Worm (Caenorhabditis elegans) whole organism, mixed stage, embryonic: Measurements from ENCODE around the gene efn-4.

ENCODE experiments used
- bed-3 ChIP-seq: fragments of 200-800 bp; sonication (Bioruptor generic); optimal IDR thresholded peaks from 3 replicates; lab custom pipeline; 2018; ENCODE audit warnings: mild to moderate bottlenecking, missing genetic modification characterization, moderate library complexity, missing compliant biosample characterization
- ceh-39 ChIP-seq: fragments of 150-350 bp; optimal IDR thresholded peaks from 2 replicates; lab custom pipeline; 2014; ENCODE audit warnings: missing biosample characterization, missing genetic modification characterization
- ceh-83 ChIP-seq: fragments of 200-800 bp; sonication (Bioruptor generic); optimal IDR thresholded peaks from 2 replicates; lab custom pipeline; 2018; ENCODE audit warnings: mild to moderate bottlenecking, missing genetic modification characterization, missing compliant biosample characterization
- ces-1 ChIP-seq: fragments of 150-350 bp; optimal IDR thresholded peaks from 2 replicates; lab custom pipeline; 2014; ENCODE audit warnings: missing biosample characterization, missing genetic modification reagents, missing genetic modification characterization
- elt-1 ChIP-seq: sonication (generic microtip); optimal IDR thresholded peaks from 2 replicates; lab custom pipeline; 2017; ENCODE audit warnings: missing genetic modification characterization, mild to moderate bottlenecking, missing compliant biosample characterization, antibody characterized with exemption, moderate library complexity, borderline replicate concordance; ENCODE audit not compliant: insufficient read depth
- elt-3 ChIP-seq: fragments of 150-350 bp; optimal IDR thresholded peaks from 2 replicates; lab custom pipeline; 2014; ENCODE audit warnings: missing biosample characterization, missing genetic modification characterization
- lin-13 ChIP-seq: fragments of 150-350 bp; optimal IDR thresholded peaks from 2 replicates; lab custom pipeline; 2014; ENCODE audit warnings: missing biosample characterization, missing genetic modification characterization
- lsy-2 ChIP-seq: fragments of 150-350 bp; optimal IDR thresholded peaks from 2 replicates; lab custom pipeline; 2014; ENCODE audit warnings: missing biosample characterization, missing genetic modification characterization
- mab-5 ChIP-seq: fragments of 150-350 bp; optimal IDR thresholded peaks from 2 replicates; lab custom pipeline; 2014; ENCODE audit warnings: missing biosample characterization, missing genetic modification characterization
- nhr-237 ChIP-seq: fragments of 150-350 bp; optimal IDR thresholded peaks from 2 replicates; lab custom pipeline; 2014; ENCODE audit warnings: missing biosample characterization, missing genetic modification characterization
- nhr-76 ChIP-seq: sonication (generic microtip); optimal IDR thresholded peaks from 2 replicates; lab custom pipeline; 2017; ENCODE audit warnings: missing biosample characterization, missing genetic modification characterization
- snpc-4 ChIP-seq: fragments of 150-350 bp; optimal IDR thresholded peaks from 2 replicates; lab custom pipeline; 2014; ENCODE audit warnings: missing biosample characterization, missing genetic modification characterization
- unc-62 ChIP-seq: fragments of 150-350 bp; optimal IDR thresholded peaks from 2 replicates; lab custom pipeline; 2014; ENCODE audit warnings: missing biosample characterization, missing genetic modification reagents, missing genetic modification characterization
- ztf-11 ChIP-seq: fragments of 150-350 bp; optimal IDR thresholded peaks from 2 replicates; lab custom pipeline; 2014; ENCODE audit warnings: missing biosample characterization, missing genetic modification characterization

DNA sequence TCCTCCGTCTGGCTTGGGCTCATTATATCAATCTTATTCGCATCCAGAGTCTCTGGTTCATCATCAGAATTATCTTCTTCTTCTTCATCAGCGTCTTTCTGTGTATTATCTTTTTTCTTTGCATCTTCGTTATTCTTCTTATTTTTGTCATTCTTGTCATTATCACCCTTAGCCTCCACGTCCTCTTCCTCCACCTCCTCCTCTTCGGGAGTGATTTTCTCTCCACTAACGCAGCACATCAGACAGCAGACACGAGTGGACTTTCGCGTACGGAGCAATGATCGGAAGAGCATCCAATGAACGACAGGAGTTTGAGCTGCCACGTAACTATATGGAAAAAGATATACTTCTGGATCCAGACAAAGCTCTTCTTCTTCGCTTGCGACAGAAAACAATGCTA is 25.0 kb downstream of the efn-4 start:
- no peak for TF ChIP-seq ztf-11
- TF ChIP-seq ces-1 (GFP tag; lab: Kevin White, UChicago): no peak
- no peak for TF ChIP-seq nhr-76 (tag; lab: Kevin White, UChicago)
- TF ChIP-seq unc-62 (GFP tag; lab: Kevin White, UChicago): no peak
- TF ChIP-seq ceh-39 (tag; lab: Kevin White, UChicago): no peak
- no peak for TF ChIP-seq ceh-83 (GFP tag; lab: Kevin White, UChicago)
- TF ChIP-seq elt-1: no peak
- TF ChIP-seq elt-3 (tag; lab: Kevin White, UChicago): no peak
- TF ChIP-seq nhr-237 (tag; lab: Kevin White, UChicago): no peak
- TF ChIP-seq mab-5 (tag; lab: Kevin White, UChicago): no peak
- no peak for TF ChIP-seq lsy-2 (tag; lab: Kevin White, UChicago)
- TF ChIP-seq bed-3 (GFP tag; lab: Kevin White, UChicago): no peak
- TF ChIP-seq lin-13 (tag; lab: Kevin White, UChicago): no peak
- TF ChIP-seq snpc-4 (tag; lab: Kevin White, UChicago): no peak
